Fruit fly (Drosophila melanogaster): ENCODE data around the gene Kaz.

Kaz gene

dm6 chr3R:24810844-24811625, 18.7 kb downstream of the Kaz start (continued):
- TF ChIP-seq CG17829 (tag; optimal IDR thresholded peaks at IDR 0.05) (peak; percentile 74), Vsx1 (GFP tag; optimal IDR thresholded peaks at IDR 0.05) (peak; percentile 66), Ets65A (GFP tag) (peak; percentile 97), CG11504 (tag; optimal IDR thresholded peaks at IDR 0.05) (peak; percentile 91), cad (GFP tag; optimal IDR thresholded peaks at IDR 0.05) (no peak), Sox100B (GFP tag; optimal IDR thresholded peaks at IDR 0.05) (peak; percentile 81), CG34376 (GFP tag; optimal IDR thresholded peaks at IDR 0.05) (peak; percentile 74), emc (GFP tag; optimal IDR thresholded peaks at IDR 0.05) (peak; percentile 83), tna (GFP tag; IDR thresholded peaks at IDR 0.05; ENCODE audit: partially characterized antibody) (no peak), Dip3 (GFP tag; optimal IDR thresholded peaks at IDR 0.05) (peak; percentile 93), CG8359 (GFP tag; optimal IDR thresholded peaks at IDR 0.05; ENCODE audit: borderline replicate concordance) (no peak), Fer1 (GFP tag; optimal IDR thresholded peaks at IDR 0.05) (peak; percentile 88), CG17361 (GFP tag; IDR thresholded peaks at IDR 0.05) (peak; percentile 85), en (GFP tag; optimal IDR thresholded peaks at IDR 0.05) (peak; percentile 63), ssp (GFP tag; IDR thresholded peaks at IDR 0.05) (peak; percentile 70), lov (optimal IDR thresholded peaks at IDR 0.05) (no peak), lov (GFP tag; IDR thresholded peaks at IDR 0.05) (peak; percentile 73; the same call in 2 of the 3 replicates), CG3847 (GFP tag; IDR thresholded peaks at IDR 0.05) (peak; percentile 87), tx (GFP tag; optimal IDR thresholded peaks at IDR 0.05) (peak; percentile 88), toy (GFP tag; IDR thresholded peaks at IDR 0.05) (peak; percentile 67; the same call in 1 of the 2 replicates), CG6175 (GFP tag; IDR thresholded peaks at IDR 0.05) (peak; percentile 79; the same call in 2 of the 3 replicates), CG8478 (optimal IDR thresholded peaks at IDR 0.05) (no peak), ewg (GFP tag; optimal IDR thresholded peaks at IDR 0.05) (peak; percentile 73), CG5180 (GFP tag; optimal IDR thresholded peaks at IDR 0.05) (no peak), Ada2b (GFP tag; IDR thresholded peaks at IDR 0.05) (peak; percentile 90), tup (GFP tag; optimal IDR thresholded peaks at IDR 0.05) (peak; percentile 80), Asciz (GFP tag; optimal IDR thresholded peaks at IDR 0.05) (peak; percentile 79), CG4360 (GFP tag; IDR thresholded peaks at IDR 0.05) (peak; percentile 49; the same call in 1 of the 2 replicates), CG9609 (GFP tag; optimal IDR thresholded peaks at IDR 0.05) (peak; percentile 84), CG9876 (GFP tag; optimal IDR thresholded peaks at IDR 0.05) (peak; percentile 50), CG3407 (GFP tag; optimal IDR thresholded peaks at IDR 0.05) (peak; percentile 60), CG17186 (GFP tag; optimal IDR thresholded peaks at IDR 0.05) (peak; percentile 33), bcd (GFP tag; optimal IDR thresholded peaks at IDR 0.05) (peak; percentile 82), Lim3 (GFP tag; IDR thresholded peaks at IDR 0.05) (peak; percentile 47; the same call in 1 of the 2 replicates), CG2712 (tag; optimal IDR thresholded peaks at IDR 0.05) (peak; percentile 86), tll (GFP tag; optimal IDR thresholded peaks at IDR 0.05) (no peak), nerfin-1 (tag; optimal IDR thresholded peaks at IDR 0.05) (peak; percentile 77), HmgD (GFP tag; optimal IDR thresholded peaks at IDR 0.05) (peak; percentile 7), CG1602 (GFP tag; optimal IDR thresholded peaks at IDR 0.05) (peak; percentile 70), Awh (GFP tag; IDR thresholded peaks at IDR 0.05) (peak; percentile 86), CG13287 (GFP tag; IDR thresholded peaks at IDR 0.05; ENCODE audit: partially characterized antibody) (no peak), fd102C (GFP tag; optimal IDR thresholded peaks at IDR 0.05) (no peak), ato (GFP tag; IDR thresholded peaks at IDR 0.05; ENCODE audit: partially characterized antibody) (no peak), ara (GFP tag; IDR thresholded peaks at IDR 0.05) (peak; percentile 78), CG31224 (GFP tag; IDR thresholded peaks at IDR 0.05) (peak; percentile 78), chif (GFP tag; optimal IDR thresholded peaks at IDR 0.05) (peak; percentile 75 to 82), sr (GFP tag; IDR thresholded peaks at IDR 0.05) (peak; percentile 72; the same call in 2 of the 3 replicates), sna (GFP tag; IDR thresholded peaks at IDR 0.05; ENCODE audit: partially characterized antibody) (no peak), CG10274 (GFP tag; optimal IDR thresholded peaks at IDR 0.05) (peak; percentile 83)

All from whole organism, embryonic.